Fruit fly (Drosophila melanogaster): ENCODE results near the gene CG6656.

The CG6656 gene

dm6 chr3R:21839636-21840035 lies 35.5 kb upstream of the CG6656 start:
- TF ChIP-seq CG12605 (GFP tag; IDR thresholded peaks at IDR 0.05) (no peak), CG14655 (GFP tag; optimal IDR thresholded peaks at IDR 0.05) (peak; percentile 87), rn (GFP tag; IDR thresholded peaks at IDR 0.05) (no peak), Pif1B (GFP tag; optimal IDR thresholded peaks at IDR 0.05) (peak; percentile 19), CG17806 (tag; optimal IDR thresholded peaks at IDR 0.05) (peak; percentile 85), CG8301 (tag; optimal IDR thresholded peaks at IDR 0.05) (peak; percentile 76), fd96Ca (GFP tag; IDR thresholded peaks at IDR 0.05) (no peak), Snoo (tag; optimal IDR thresholded peaks at IDR 0.05) (peak; percentile 55), CG32121 (GFP tag; IDR thresholded peaks at IDR 0.05) (no peak), CG8159 (tag; optimal IDR thresholded peaks at IDR 0.05) (peak; percentile 90), CG15710 (tag; optimal IDR thresholded peaks at IDR 0.05) (peak; percentile 89), CG10348 (GFP tag; IDR thresholded peaks at IDR 0.05) (no peak), D1 (tag; optimal IDR thresholded peaks at IDR 0.05) (peak; percentile 90), gl (tag; optimal IDR thresholded peaks at IDR 0.05) (no peak), Ets98B (GFP tag; IDR thresholded peaks at IDR 0.05) (no peak), CG9948 (tag; optimal IDR thresholded peaks at IDR 0.05) (peak; percentile 90), CG4496 (GFP tag; IDR thresholded peaks at IDR 0.05) (no peak), CG34367 (tag; optimal IDR thresholded peaks at IDR 0.05) (peak; percentile 82), CG13204 (GFP tag; optimal IDR thresholded peaks at IDR 0.05) (no peak), Pif1A (GFP tag; optimal IDR thresholded peaks at IDR 0.05) (peak; percentile 19), EcR (GFP tag; optimal IDR thresholded peaks at IDR 0.05) (no peak)

DNA sequence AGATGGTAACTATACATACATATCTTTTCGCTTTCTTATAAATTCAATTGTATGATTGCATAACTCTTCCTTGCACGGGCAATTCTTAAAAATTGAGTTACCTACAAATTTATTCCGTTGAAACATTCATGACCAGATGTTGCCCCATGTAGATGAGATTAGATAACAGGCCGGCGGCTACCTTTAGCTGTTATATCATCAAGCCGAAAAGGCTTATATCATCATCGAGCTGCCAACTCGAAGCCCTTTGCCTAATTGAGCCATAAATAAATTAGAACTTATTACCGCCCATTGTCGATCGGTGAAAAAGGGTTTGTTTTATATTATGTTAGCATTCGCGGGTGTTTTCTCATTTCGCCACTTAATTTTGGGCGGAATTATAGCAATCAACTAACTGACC lies 34.7 kb upstream of the CG6656 start:
- TF ChIP-seq CG4496 (GFP tag; IDR thresholded peaks at IDR 0.05) = no peak
- TF ChIP-seq CG12605 (GFP tag; IDR thresholded peaks at IDR 0.05) = no peak
- no peak for TF ChIP-seq EcR (GFP tag; optimal IDR thresholded peaks at IDR 0.05)
- no peak for TF ChIP-seq CG32121 (GFP tag; IDR thresholded peaks at IDR 0.05)
- TF ChIP-seq CG10348 (GFP tag; IDR thresholded peaks at IDR 0.05) = no peak
- TF ChIP-seq D1 (tag; optimal IDR thresholded peaks at IDR 0.05) = no peak
- TF ChIP-seq CG15710 (tag; optimal IDR thresholded peaks at IDR 0.05) = no peak
- TF ChIP-seq Ets98B (GFP tag; IDR thresholded peaks at IDR 0.05) = no peak
- TF ChIP-seq Pif1B (GFP tag; optimal IDR thresholded peaks at IDR 0.05) = no peak
- TF ChIP-seq CG9948 (tag; optimal IDR thresholded peaks at IDR 0.05) = no peak
- no peak for TF ChIP-seq rn (GFP tag; IDR thresholded peaks at IDR 0.05)
- TF ChIP-seq Pif1A (GFP tag; optimal IDR thresholded peaks at IDR 0.05) = no peak
- TF ChIP-seq CG17806 (tag; optimal IDR thresholded peaks at IDR 0.05) = no peak
- no peak for TF ChIP-seq Snoo (tag; optimal IDR thresholded peaks at IDR 0.05)
- TF ChIP-seq CG14655 (GFP tag; optimal IDR thresholded peaks at IDR 0.05) = no peak
- no peak for TF ChIP-seq CG13204 (GFP tag; optimal IDR thresholded peaks at IDR 0.05)

dm6 chr3R:21841474-21842376 lies 33.4 kb upstream of the CG6656 start:
- TF ChIP-seq gl (tag; optimal IDR thresholded peaks at IDR 0.05) (no peak), CG17806 (tag; optimal IDR thresholded peaks at IDR 0.05) (peak; percentile 41), CG34367 (tag; optimal IDR thresholded peaks at IDR 0.05) (no peak), EcR (GFP tag; optimal IDR thresholded peaks at IDR 0.05) (peak; percentile 55), CG9948 (tag; optimal IDR thresholded peaks at IDR 0.05) (peak; percentile 42), CG32121 (GFP tag; IDR thresholded peaks at IDR 0.05) (no peak), CG15710 (tag; optimal IDR thresholded peaks at IDR 0.05) (peak; percentile 29), CG10348 (GFP tag; IDR thresholded peaks at IDR 0.05) (no peak), fd96Ca (GFP tag; IDR thresholded peaks at IDR 0.05) (no peak), Snoo (tag; optimal IDR thresholded peaks at IDR 0.05) (no peak), CG13204 (GFP tag; optimal IDR thresholded peaks at IDR 0.05) (peak; percentile 16), CG4496 (GFP tag; IDR thresholded peaks at IDR 0.05) (no peak), D1 (tag; optimal IDR thresholded peaks at IDR 0.05) (no peak), Pif1A (GFP tag; optimal IDR thresholded peaks at IDR 0.05) (no peak), CG12605 (GFP tag; IDR thresholded peaks at IDR 0.05) (no peak), CG8301 (tag; optimal IDR thresholded peaks at IDR 0.05) (no peak), Pif1B (GFP tag; optimal IDR thresholded peaks at IDR 0.05) (no peak), rn (GFP tag; IDR thresholded peaks at IDR 0.05) (no peak), CG8159 (tag; optimal IDR thresholded peaks at IDR 0.05) (peak; percentile 69), CG14655 (GFP tag; optimal IDR thresholded peaks at IDR 0.05) (no peak), Ets98B (GFP tag; IDR thresholded peaks at IDR 0.05) (no peak)

- TF ChIP-seq CG13204 (GFP tag; optimal IDR thresholded peaks at IDR 0.05) (no peak), CG34367 (tag; optimal IDR thresholded peaks at IDR 0.05) (no peak), Snoo (tag; optimal IDR thresholded peaks at IDR 0.05) (no peak), Pif1B (GFP tag; optimal IDR thresholded peaks at IDR 0.05) (no peak), CG8301 (tag; optimal IDR thresholded peaks at IDR 0.05) (no peak)
Measured at dm6 chr3R:21843665-21844064, 31.4 kb upstream of the CG6656 start, which contains the start of gene Gr93b. Gene Gr93b (minus strand): TSS chr3R:21843765.

DNA sequence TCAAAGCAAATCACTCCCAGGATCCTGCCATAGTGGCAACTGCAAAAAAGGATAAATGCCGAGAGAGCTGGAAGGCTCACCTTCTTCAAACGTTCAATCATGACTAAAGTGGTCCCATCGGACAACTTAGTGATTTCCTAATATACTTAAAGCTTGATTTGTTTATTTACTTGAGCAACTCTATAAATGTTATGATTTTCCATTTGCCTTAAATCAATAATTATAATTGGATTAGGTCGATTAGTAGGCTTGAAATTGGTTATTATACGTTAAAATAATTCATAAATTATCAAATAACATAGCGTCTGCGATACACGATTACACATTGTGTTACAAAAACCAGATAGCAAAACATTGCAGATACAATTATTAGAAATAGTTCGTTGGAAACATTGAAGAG lies 29.9 kb upstream of the CG6656 start, which contains the start of gene Gr93c:
TSS of gene Gr93c (minus strand) at position 101 of the 400 bp plus-strand sequence.
- no peak for TF ChIP-seq CG12605 (GFP tag; IDR thresholded peaks at IDR 0.05)
- no peak for TF ChIP-seq gl (tag; optimal IDR thresholded peaks at IDR 0.05)
- TF ChIP-seq CG32121 (GFP tag; IDR thresholded peaks at IDR 0.05) = no peak
- no peak for TF ChIP-seq CG14655 (GFP tag; optimal IDR thresholded peaks at IDR 0.05)

- TF ChIP-seq CG14655 (GFP tag; optimal IDR thresholded peaks at IDR 0.05) (no peak), CG17806 (tag; optimal IDR thresholded peaks at IDR 0.05) (no peak), fd96Ca (GFP tag; IDR thresholded peaks at IDR 0.05) (no peak), CG15710 (tag; optimal IDR thresholded peaks at IDR 0.05) (no peak), D1 (tag; optimal IDR thresholded peaks at IDR 0.05) (no peak), CG12605 (GFP tag; IDR thresholded peaks at IDR 0.05) (no peak), CG4496 (GFP tag; IDR thresholded peaks at IDR 0.05) (no peak), CG8159 (tag; optimal IDR thresholded peaks at IDR 0.05) (no peak), Pif1B (GFP tag; optimal IDR thresholded peaks at IDR 0.05) (no peak), CG34367 (tag; optimal IDR thresholded peaks at IDR 0.05) (no peak), Ets98B (GFP tag; IDR thresholded peaks at IDR 0.05) (no peak), rn (GFP tag; IDR thresholded peaks at IDR 0.05) (no peak), CG10348 (GFP tag; IDR thresholded peaks at IDR 0.05) (no peak), CG8301 (tag; optimal IDR thresholded peaks at IDR 0.05) (no peak), CG32121 (GFP tag; IDR thresholded peaks at IDR 0.05) (no peak), CG9948 (tag; optimal IDR thresholded peaks at IDR 0.05) (no peak), Pif1A (GFP tag; optimal IDR thresholded peaks at IDR 0.05) (no peak), CG13204 (GFP tag; optimal IDR thresholded peaks at IDR 0.05) (no peak), EcR (GFP tag; optimal IDR thresholded peaks at IDR 0.05) (no peak)
Measured at dm6 chr3R:21846559-21846958, 28.5 kb upstream of the CG6656 start, which contains the start of gene Gr93d. Gene Gr93d (minus strand): TSS chr3R:21846659.
